Worm (Caenorhabditis elegans): ENCODE data around the gene F41G3.18.

ce11 chrII:6750929-6751328 is 17.2 kb upstream of the F41G3.18 start, which contains the start of gene F41G3.20:
- TF ChIP-seq W03F9.2 (tag; optimal IDR thresholded peaks at IDR 0.05), result no peak
- no peak for TF ChIP-seq dao-5 (tag; optimal IDR thresholded peaks at IDR 0.05)
- TF ChIP-seq him-1 (tag; optimal IDR thresholded peaks at IDR 0.05), result no peak
